Worm (Caenorhabditis elegans): ENCODE data around the gene Y57G11C.52.
A peak's percentile ranks its signal among the peaks of the same experiment; 100 is the strongest.

Gene Y57G11C.52

ce11 chrIV:14862147-14862546 is 8.3 kb downstream of the Y57G11C.52 start, which contains the start of gene Y57G11C.38:
Gene Y57G11C.38, plus strand, starts transcription at chrIV:14862447.
- TF ChIP-seq nhr-76 (tag; optimal IDR thresholded peaks at IDR 0.05) (no peak), ceh-83 (GFP tag; optimal IDR thresholded peaks at IDR 0.05) (no peak), ham-2 (GFP tag; optimal IDR thresholded peaks at IDR 0.05) (no peak), flh-1 (GFP tag; optimal IDR thresholded peaks at IDR 0.05) (no peak), unc-62 (GFP tag; optimal IDR thresholded peaks at IDR 0.05) (no peak), lin-32 (GFP tag; optimal IDR thresholded peaks at IDR 0.05) (no peak), mls-2 (tag; optimal IDR thresholded peaks at IDR 0.05) (no peak)

ce11 chrIV:14863772-14864171 is 10.0 kb downstream of the Y57G11C.52 start:
- TF ChIP-seq ceh-83 (GFP tag; optimal IDR thresholded peaks at IDR 0.05) = no peak
- TF ChIP-seq nhr-12 (tag; optimal IDR thresholded peaks at IDR 0.05) = no peak
- no peak for TF ChIP-seq nhr-76 (tag; optimal IDR thresholded peaks at IDR 0.05)
- TF ChIP-seq pha-4 (tag; optimal IDR thresholded peaks at IDR 0.05) = no peak
- TF ChIP-seq ham-2 (GFP tag; optimal IDR thresholded peaks at IDR 0.05) = no peak
- no peak for TF ChIP-seq elt-1 (tag; optimal IDR thresholded peaks at IDR 0.05; ENCODE audit: borderline replicate concordance, insufficient read depth)
- TF ChIP-seq blmp-1 (tag; optimal IDR thresholded peaks at IDR 0.05) = no peak
- no peak for TF ChIP-seq ceh-39 (tag; optimal IDR thresholded peaks at IDR 0.05)
- TF ChIP-seq ztf-11 (tag; optimal IDR thresholded peaks at IDR 0.05) = no peak
- no peak for TF ChIP-seq sptf-1 (tag; optimal IDR thresholded peaks at IDR 0.05)
- TF ChIP-seq lsy-2 (tag; optimal IDR thresholded peaks at IDR 0.05) = no peak
- no peak for TF ChIP-seq tbx-8 (GFP tag; optimal IDR thresholded peaks at IDR 0.05)
- TF ChIP-seq unc-120 (tag; optimal IDR thresholded peaks at IDR 0.05; ENCODE audit: poor library complexity, severe bottlenecking) = no peak
- TF ChIP-seq nhr-237 (tag; optimal IDR thresholded peaks at IDR 0.05) = no peak
- TF ChIP-seq mep-1 (tag; optimal IDR thresholded peaks at IDR 0.05) = no peak
- no peak for TF ChIP-seq ces-1 (GFP tag; optimal IDR thresholded peaks at IDR 0.05)
- no peak for TF ChIP-seq M03D4.4 (tag; optimal IDR thresholded peaks at IDR 0.05)
- no peak for TF ChIP-seq zip-8 (tag; optimal IDR thresholded peaks at IDR 0.05)

ce11 chrIV:14864529-14864928 is 10.7 kb downstream of the Y57G11C.52 start:
- TF ChIP-seq nhr-12 (tag; optimal IDR thresholded peaks at IDR 0.05) = no peak
- no peak for TF ChIP-seq unc-62 (GFP tag; optimal IDR thresholded peaks at IDR 0.05)
- TF ChIP-seq ceh-83 (GFP tag; optimal IDR thresholded peaks at IDR 0.05) = no peak
- no peak for TF ChIP-seq ces-1 (GFP tag; optimal IDR thresholded peaks at IDR 0.05)
- no peak for TF ChIP-seq sptf-1 (tag; optimal IDR thresholded peaks at IDR 0.05)
- no peak for TF ChIP-seq tbx-8 (GFP tag; optimal IDR thresholded peaks at IDR 0.05)
- TF ChIP-seq hlh-1 (tag; optimal IDR thresholded peaks at IDR 0.05) = no peak
- no peak for TF ChIP-seq ceh-39 (tag; optimal IDR thresholded peaks at IDR 0.05)
- no peak for TF ChIP-seq zip-8 (tag; optimal IDR thresholded peaks at IDR 0.05)

- TF ChIP-seq zip-8 (tag; optimal IDR thresholded peaks at IDR 0.05) (peak; percentile 39), sptf-1 (tag; optimal IDR thresholded peaks at IDR 0.05) (no peak)
These were observed 14.8 kb downstream of the Y57G11C.52 start for ce11 chrIV:14868560-14868959.

- TF ChIP-seq unc-39 (tag; optimal IDR thresholded peaks at IDR 0.05) = no peak
- TF ChIP-seq nhr-28 (tag; optimal IDR thresholded peaks at IDR 0.05) = no peak
- TF ChIP-seq unc-62 (GFP tag; optimal IDR thresholded peaks at IDR 0.05) = peak; percentile 15
- TF ChIP-seq elt-3 (tag; optimal IDR thresholded peaks at IDR 0.05) = peak; percentile 35
- TF ChIP-seq nhr-237 (tag; optimal IDR thresholded peaks at IDR 0.05) = no peak
- no peak for TF ChIP-seq zip-8 (tag; optimal IDR thresholded peaks at IDR 0.05)
- no peak for TF ChIP-seq sptf-1 (tag; optimal IDR thresholded peaks at IDR 0.05)
- TF ChIP-seq cnd-1 (tag; optimal IDR thresholded peaks at IDR 0.05) = no peak
- TF ChIP-seq snpc-4 (tag; optimal IDR thresholded peaks at IDR 0.05) = no peak
- TF ChIP-seq mls-2 (tag; optimal IDR thresholded peaks at IDR 0.05) = no peak
- no peak for TF ChIP-seq drap-1 (GFP tag; optimal IDR thresholded peaks at IDR 0.05)
- TF ChIP-seq lsy-2 (tag; optimal IDR thresholded peaks at IDR 0.05) = no peak
- no peak for TF ChIP-seq elt-1 (tag; optimal IDR thresholded peaks at IDR 0.05; ENCODE audit: borderline replicate concordance, insufficient read depth)
- TF ChIP-seq lin-13 (tag; optimal IDR thresholded peaks at IDR 0.05) = no peak
- no peak for TF ChIP-seq mep-1 (tag; optimal IDR thresholded peaks at IDR 0.05)
These were observed 16.1 kb downstream of the Y57G11C.52 start for ce11 chrIV:14869844-14870433.

Measured in whole organism, mixed stage, embryonic.